Fruit fly (Drosophila melanogaster): Measurements from ENCODE around the gene vsg.

Gene vsg

dm6 chr3L:9713828-9714536 lies at the start of gene vsg:
Gene vsg, plus strand, starts transcription at chr3L:9714324.
- TF ChIP-seq EcR (GFP tag; optimal IDR thresholded peaks at IDR 0.05) (no peak), pan (optimal IDR thresholded peaks at IDR 0.05) (no peak), Dll (optimal IDR thresholded peaks at IDR 0.05) (no peak), psq (optimal IDR thresholded peaks at IDR 0.05) (no peak), CG8478 (optimal IDR thresholded peaks at IDR 0.05) (no peak), usp (GFP tag; optimal IDR thresholded peaks at IDR 0.05) (no peak)

dm6 chr3L:9671372-9671771 lies 42.8 kb upstream of the vsg start:
- peak; percentile 17 for TF ChIP-seq pan (optimal IDR thresholded peaks at IDR 0.05)
- no peak for TF ChIP-seq psq (optimal IDR thresholded peaks at IDR 0.05)
- TF ChIP-seq EcR (GFP tag; optimal IDR thresholded peaks at IDR 0.05): no peak

DNA sequence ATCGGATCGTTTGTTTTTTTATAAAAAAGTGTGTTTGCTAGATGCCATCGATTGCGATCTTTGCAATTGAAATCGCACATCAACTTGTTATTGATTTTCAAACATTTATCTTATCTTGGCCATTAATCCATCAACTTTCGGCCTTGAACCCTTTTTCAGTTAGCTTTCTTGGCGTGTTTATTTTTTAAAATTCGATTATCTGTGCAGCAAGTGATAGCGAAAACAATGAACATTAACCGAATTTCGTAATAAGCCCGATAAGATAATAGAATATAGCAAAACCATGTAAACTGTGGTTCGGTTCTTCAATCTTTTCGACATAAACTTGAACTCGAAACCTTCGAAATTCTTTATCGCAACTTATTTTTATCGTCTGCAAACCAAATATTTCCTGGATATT lies 39.8 kb upstream of the vsg start:
- TF ChIP-seq pan (optimal IDR thresholded peaks at IDR 0.05) (no peak), EcR (GFP tag; optimal IDR thresholded peaks at IDR 0.05) (no peak), psq (optimal IDR thresholded peaks at IDR 0.05) (no peak), Dll (optimal IDR thresholded peaks at IDR 0.05) (no peak), CG8478 (optimal IDR thresholded peaks at IDR 0.05) (no peak)

DNA sequence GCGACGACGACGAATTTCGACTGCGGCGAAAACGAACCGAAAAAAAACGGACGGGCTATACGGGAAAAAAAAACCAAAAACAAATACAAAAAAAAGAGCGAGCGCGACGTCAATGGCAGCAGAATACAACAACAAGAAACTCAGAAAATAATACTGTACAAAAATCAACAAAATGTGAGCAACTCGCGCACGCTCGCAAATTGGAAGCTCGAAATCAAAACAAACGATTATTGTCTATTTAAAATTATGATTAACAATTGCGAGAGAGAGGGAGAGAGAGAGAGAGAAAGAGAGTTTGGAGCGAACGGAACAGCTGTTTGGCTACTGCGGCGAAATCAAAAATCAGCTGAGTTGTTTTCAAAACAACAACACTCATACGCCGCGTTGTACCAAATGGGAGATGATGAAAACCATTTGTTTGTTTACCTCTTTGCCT lies 38.6 kb upstream of the vsg start:
- TF ChIP-seq Dll (optimal IDR thresholded peaks at IDR 0.05): no peak
- TF ChIP-seq CG8478 (optimal IDR thresholded peaks at IDR 0.05): no peak
- no peak for TF ChIP-seq EcR (GFP tag; optimal IDR thresholded peaks at IDR 0.05)
- TF ChIP-seq usp (GFP tag; optimal IDR thresholded peaks at IDR 0.05): no peak
- TF ChIP-seq pan (optimal IDR thresholded peaks at IDR 0.05): no peak
- TF ChIP-seq psq (optimal IDR thresholded peaks at IDR 0.05): no peak

DNA sequence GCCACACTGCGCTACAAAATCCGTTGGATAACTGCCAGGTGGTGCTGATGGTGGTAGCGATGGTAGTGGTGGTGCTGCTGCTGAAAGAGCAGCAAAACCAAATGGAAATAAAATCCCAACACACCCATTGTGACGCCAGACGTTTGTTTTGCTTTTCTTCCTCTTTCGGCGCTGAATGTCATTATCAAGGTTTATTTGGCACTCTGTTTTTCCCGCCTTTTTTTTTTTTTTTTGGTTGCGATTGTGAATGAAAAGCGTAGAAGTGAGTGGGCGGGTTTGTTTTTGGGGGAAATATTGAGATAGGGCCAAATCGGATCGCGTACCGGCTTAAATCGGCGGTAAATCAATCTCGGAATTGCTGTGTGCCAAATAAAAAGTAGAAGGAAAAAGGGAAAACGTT lies 36.9 kb upstream of the vsg start:
- TF ChIP-seq EcR (GFP tag; optimal IDR thresholded peaks at IDR 0.05) (no peak), usp (GFP tag; optimal IDR thresholded peaks at IDR 0.05) (no peak), pan (optimal IDR thresholded peaks at IDR 0.05) (no peak), Dll (optimal IDR thresholded peaks at IDR 0.05) (no peak), CG8478 (optimal IDR thresholded peaks at IDR 0.05) (no peak), psq (optimal IDR thresholded peaks at IDR 0.05) (no peak)

dm6 chr3L:9678007-9678497 lies 36.1 kb upstream of the vsg start:
- no peak for TF ChIP-seq CG8478 (optimal IDR thresholded peaks at IDR 0.05)
- TF ChIP-seq Dll (optimal IDR thresholded peaks at IDR 0.05): no peak
- no peak for TF ChIP-seq psq (optimal IDR thresholded peaks at IDR 0.05)
- TF ChIP-seq pan (optimal IDR thresholded peaks at IDR 0.05): no peak
- no peak for TF ChIP-seq usp (GFP tag; optimal IDR thresholded peaks at IDR 0.05)
- TF ChIP-seq EcR (GFP tag; optimal IDR thresholded peaks at IDR 0.05): no peak

- no peak for TF ChIP-seq psq (optimal IDR thresholded peaks at IDR 0.05)
- no peak for TF ChIP-seq EcR (GFP tag; optimal IDR thresholded peaks at IDR 0.05)
- TF ChIP-seq Dll (optimal IDR thresholded peaks at IDR 0.05): no peak
- no peak for TF ChIP-seq CG8478 (optimal IDR thresholded peaks at IDR 0.05)
- TF ChIP-seq usp (GFP tag; optimal IDR thresholded peaks at IDR 0.05): no peak
- no peak for TF ChIP-seq pan (optimal IDR thresholded peaks at IDR 0.05)
Measured at dm6 chr3L:9678994-9679393, 35.1 kb upstream of the vsg start, which contains the start of the genes fry and CG16717. Gene fry, minus strand, starts transcription at chr3L:9679103. Gene CG16717, plus strand, starts transcription at chr3L:9679201.

DNA sequence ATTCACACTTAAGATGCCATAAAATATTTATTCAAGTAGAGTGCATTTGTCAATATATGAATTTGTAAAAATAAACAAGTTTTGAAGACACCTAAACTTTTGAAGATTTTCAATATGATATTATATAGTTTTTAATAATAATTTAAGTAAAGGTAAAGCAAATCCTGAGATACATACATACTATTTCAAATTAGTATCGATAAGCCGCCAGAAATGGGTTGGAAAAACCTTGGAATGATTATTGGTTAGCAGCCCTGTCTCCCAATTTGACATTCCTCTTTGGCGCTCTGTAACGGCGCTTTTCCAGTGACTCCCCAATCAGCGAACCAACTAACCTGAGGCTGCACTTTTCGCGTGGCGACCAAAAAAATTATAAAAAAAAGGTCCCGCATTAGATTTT lies 33.2 kb upstream of the vsg start, which contains the start of gene alphaTub67C:
TSS of gene alphaTub67C (plus strand) at position 301 of the 400 bp plus-strand sequence.
- TF ChIP-seq psq (optimal IDR thresholded peaks at IDR 0.05) (no peak), EcR (GFP tag; optimal IDR thresholded peaks at IDR 0.05) (no peak), pan (optimal IDR thresholded peaks at IDR 0.05) (no peak), Dll (optimal IDR thresholded peaks at IDR 0.05) (no peak), CG8478 (optimal IDR thresholded peaks at IDR 0.05) (no peak), usp (GFP tag; optimal IDR thresholded peaks at IDR 0.05) (no peak)

DNA sequence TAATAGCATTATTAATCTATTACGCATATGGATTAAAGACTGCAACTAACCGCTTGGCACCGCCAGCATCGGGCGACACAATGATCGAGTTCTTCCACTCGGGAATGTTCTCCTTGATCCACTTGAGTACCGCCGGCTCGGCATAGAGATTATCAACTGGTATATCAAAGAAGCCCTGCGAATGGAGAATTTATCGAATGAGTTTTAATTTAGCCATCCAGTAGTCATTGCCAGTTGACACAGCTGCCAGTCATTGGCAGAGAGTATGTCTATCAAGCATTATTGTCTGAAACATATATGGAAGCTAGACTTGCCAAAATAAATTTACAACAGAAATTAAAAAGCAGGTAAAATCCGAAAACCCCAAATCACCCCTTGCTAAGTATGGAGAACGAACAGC lies 29.3 kb upstream of the vsg start, which contains the start of gene CG16719:
TSS of gene CG16719 (plus strand) at position 301 of the 400 bp plus-strand sequence.
- TF ChIP-seq CG8478 (optimal IDR thresholded peaks at IDR 0.05) (no peak), EcR (GFP tag; optimal IDR thresholded peaks at IDR 0.05) (no peak), Dll (optimal IDR thresholded peaks at IDR 0.05) (no peak), usp (GFP tag; optimal IDR thresholded peaks at IDR 0.05) (no peak), psq (optimal IDR thresholded peaks at IDR 0.05) (no peak), pan (optimal IDR thresholded peaks at IDR 0.05) (no peak)

- no peak for TF ChIP-seq psq (optimal IDR thresholded peaks at IDR 0.05)
- no peak for TF ChIP-seq Dll (optimal IDR thresholded peaks at IDR 0.05)
- no peak for TF ChIP-seq EcR (GFP tag; optimal IDR thresholded peaks at IDR 0.05)
- no peak for TF ChIP-seq pan (optimal IDR thresholded peaks at IDR 0.05)
- TF ChIP-seq CG8478 (optimal IDR thresholded peaks at IDR 0.05): no peak
- TF ChIP-seq usp (GFP tag; optimal IDR thresholded peaks at IDR 0.05): no peak
Measured at dm6 chr3L:9687536-9687935, 26.6 kb upstream of the vsg start.

DNA sequence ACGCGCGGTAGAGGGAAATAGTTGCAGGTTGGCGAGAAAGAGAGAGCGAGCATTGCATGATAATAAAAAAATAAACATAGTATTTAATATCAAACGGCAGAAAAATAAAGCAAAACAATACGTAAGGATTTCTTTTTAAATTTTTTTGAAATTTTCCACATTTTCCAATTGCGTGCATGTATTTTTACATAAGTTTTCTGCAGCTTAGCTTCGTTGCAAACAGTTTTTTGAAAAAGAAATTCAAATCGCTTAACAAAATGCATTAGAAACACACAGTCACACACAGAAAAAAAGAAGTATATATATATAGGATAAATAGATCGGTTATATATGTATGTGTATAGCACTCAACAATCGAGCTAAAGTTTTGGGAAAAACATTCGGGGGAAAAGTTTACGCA lies 25.4 kb upstream of the vsg start:
- TF ChIP-seq EcR (GFP tag; optimal IDR thresholded peaks at IDR 0.05) (no peak), usp (GFP tag; optimal IDR thresholded peaks at IDR 0.05) (no peak), Dll (optimal IDR thresholded peaks at IDR 0.05) (no peak), pan (optimal IDR thresholded peaks at IDR 0.05) (no peak), CG8478 (optimal IDR thresholded peaks at IDR 0.05) (no peak)

DNA sequence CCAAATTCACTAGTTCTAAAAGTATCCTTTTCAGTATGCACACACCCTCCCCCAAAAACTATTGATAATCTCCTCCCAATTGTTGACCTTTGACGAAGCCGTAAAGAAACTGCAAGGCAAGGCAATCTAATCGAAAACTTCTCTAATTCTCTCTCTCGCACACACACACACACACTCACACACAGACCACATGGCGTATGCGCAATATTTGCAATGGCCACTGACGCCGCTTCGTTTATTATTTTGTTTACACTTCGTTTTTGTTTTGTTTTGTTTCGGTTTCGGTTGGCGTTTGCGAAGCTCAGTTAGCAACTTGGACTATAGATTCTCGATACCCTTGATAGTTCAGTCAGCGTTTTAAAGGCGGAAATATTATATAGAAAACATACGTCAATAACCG lies 24.3 kb upstream of the vsg start:
- no peak for TF ChIP-seq Dll (optimal IDR thresholded peaks at IDR 0.05)
- no peak for TF ChIP-seq pan (optimal IDR thresholded peaks at IDR 0.05)
- TF ChIP-seq CG8478 (optimal IDR thresholded peaks at IDR 0.05): no peak
- TF ChIP-seq psq (optimal IDR thresholded peaks at IDR 0.05): no peak
- TF ChIP-seq usp (GFP tag; optimal IDR thresholded peaks at IDR 0.05): no peak
- no peak for TF ChIP-seq EcR (GFP tag; optimal IDR thresholded peaks at IDR 0.05)
